Worm (Caenorhabditis elegans) whole organism, mixed stage, embryonic: Measurements from ENCODE around the gene C26E1.2.

ENCODE experiments used
- M03D4.4 ChIP-seq: sonication (generic microtip); optimal IDR thresholded peaks from 2 replicates; lab custom pipeline; 2017; ENCODE audit warnings: mild to moderate bottlenecking, missing genetic modification characterization, missing compliant biosample characterization
- bed-3 ChIP-seq: fragments of 200-800 bp; sonication (Bioruptor generic); optimal IDR thresholded peaks from 3 replicates; lab custom pipeline; 2018; ENCODE audit warnings: mild to moderate bottlenecking, missing genetic modification characterization, moderate library complexity, missing compliant biosample characterization
- blmp-1 ChIP-seq: fragments of 150-350 bp; optimal IDR thresholded peaks from 2 replicates; lab custom pipeline; 2014; ENCODE audit warnings: missing biosample characterization, missing genetic modification characterization
- ceh-39 ChIP-seq: fragments of 150-350 bp; optimal IDR thresholded peaks from 2 replicates; lab custom pipeline; 2014; ENCODE audit warnings: missing biosample characterization, missing genetic modification characterization
- ceh-43 ChIP-seq: fragments of 200-800 bp; sonication (Bioruptor generic); optimal IDR thresholded peaks from 2 replicates; lab custom pipeline; 2018; ENCODE audit warnings: mild to moderate bottlenecking, missing genetic modification characterization, moderate library complexity, missing compliant biosample characterization
- ceh-83 ChIP-seq: fragments of 200-800 bp; sonication (Bioruptor generic); optimal IDR thresholded peaks from 2 replicates; lab custom pipeline; 2018; ENCODE audit warnings: mild to moderate bottlenecking, missing genetic modification characterization, missing compliant biosample characterization
- ces-1 ChIP-seq: fragments of 150-350 bp; optimal IDR thresholded peaks from 2 replicates; lab custom pipeline; 2014; ENCODE audit warnings: missing biosample characterization, missing genetic modification reagents, missing genetic modification characterization
- cnd-1 ChIP-seq: fragments of 200-800 bp; sonication (Bioruptor generic); optimal IDR thresholded peaks from 2 replicates; lab custom pipeline; 2018; ENCODE audit warnings: mild to moderate bottlenecking, missing genetic modification characterization, missing compliant biosample characterization
- elt-1 ChIP-seq: sonication (generic microtip); optimal IDR thresholded peaks from 2 replicates; lab custom pipeline; 2017; ENCODE audit warnings: missing genetic modification characterization, mild to moderate bottlenecking, missing compliant biosample characterization, antibody characterized with exemption, moderate library complexity, borderline replicate concordance; ENCODE audit not compliant: insufficient read depth
- flh-1 ChIP-seq: fragments of 200-800 bp; sonication (Bioruptor generic); optimal IDR thresholded peaks from 2 replicates; lab custom pipeline; 2018; ENCODE audit warnings: mild to moderate bottlenecking, missing genetic modification characterization, moderate library complexity, missing compliant biosample characterization
- ham-2 ChIP-seq: fragments of 200-800 bp; sonication (Bioruptor generic); optimal IDR thresholded peaks from 2 replicates; lab custom pipeline; 2018; ENCODE audit warnings: mild to moderate bottlenecking, missing genetic modification characterization, missing compliant biosample characterization
- hlh-1 ChIP-seq: fragments of 150-350 bp; optimal IDR thresholded peaks from 2 replicates; lab custom pipeline; 2014; ENCODE audit warnings: missing biosample characterization, missing genetic modification reagents, missing genetic modification characterization
- lsy-2 ChIP-seq: fragments of 150-350 bp; optimal IDR thresholded peaks from 2 replicates; lab custom pipeline; 2014; ENCODE audit warnings: missing biosample characterization, missing genetic modification characterization
- mab-5 ChIP-seq: fragments of 150-350 bp; optimal IDR thresholded peaks from 2 replicates; lab custom pipeline; 2014; ENCODE audit warnings: missing biosample characterization, missing genetic modification characterization
- mep-1 ChIP-seq: fragments of 150-350 bp; optimal IDR thresholded peaks from 2 replicates; lab custom pipeline; 2017; ENCODE audit warnings: missing biosample characterization, missing genetic modification reagents, missing genetic modification characterization, inconsistent platforms
- mls-2 ChIP-seq: sonication (generic microtip); optimal IDR thresholded peaks from 2 replicates; lab custom pipeline; 2016; ENCODE audit warnings: mild to moderate bottlenecking, missing genetic modification characterization, moderate library complexity, missing compliant biosample characterization
- nhr-12 ChIP-seq: fragments of 150-350 bp; optimal IDR thresholded peaks from 2 replicates; lab custom pipeline; 2014; ENCODE audit warnings: missing biosample characterization, missing genetic modification characterization
- nhr-2 ChIP-seq: fragments of 150-350 bp; optimal IDR thresholded peaks from 2 replicates; lab custom pipeline; 2014; ENCODE audit warnings: missing biosample characterization, missing genetic modification characterization
- nhr-237 ChIP-seq: fragments of 150-350 bp; optimal IDR thresholded peaks from 2 replicates; lab custom pipeline; 2014; ENCODE audit warnings: missing biosample characterization, missing genetic modification characterization
- nhr-28 ChIP-seq: fragments of 150-350 bp; optimal IDR thresholded peaks from 2 replicates; lab custom pipeline; 2014; ENCODE audit warnings: missing biosample characterization, missing genetic modification characterization
- nhr-76 ChIP-seq: sonication (generic microtip); optimal IDR thresholded peaks from 2 replicates; lab custom pipeline; 2017; ENCODE audit warnings: missing biosample characterization, missing genetic modification characterization
- pha-4 ChIP-seq: fragments of 150-350 bp; optimal IDR thresholded peaks from 2 replicates; lab custom pipeline; 2018; ENCODE audit warnings: missing biosample characterization, missing genetic modification reagents, missing genetic modification characterization
- sem-2 ChIP-seq: fragments of 200-800 bp; sonication (Bioruptor generic); optimal IDR thresholded peaks from 2 replicates; lab custom pipeline; 2018; ENCODE audit warnings: mild to moderate bottlenecking, missing genetic modification characterization, missing compliant biosample characterization
- sptf-1 ChIP-seq: sonication (generic microtip); optimal IDR thresholded peaks from 2 replicates; lab custom pipeline; 2017; ENCODE audit warnings: mild to moderate bottlenecking, missing genetic modification characterization, moderate library complexity, missing compliant biosample characterization
- unc-120 ChIP-seq: sonication (generic microtip); optimal IDR thresholded peaks from 2 replicates; lab custom pipeline; 2017; ENCODE audit warnings: missing genetic modification characterization, missing compliant biosample characterization; ENCODE audit not compliant: poor library complexity, severe bottlenecking
- unc-62 ChIP-seq: fragments of 150-350 bp; optimal IDR thresholded peaks from 2 replicates; lab custom pipeline; 2014; ENCODE audit warnings: missing biosample characterization, missing genetic modification reagents, missing genetic modification characterization
- zip-8 ChIP-seq: fragments of 150-350 bp; optimal IDR thresholded peaks from 2 replicates; lab custom pipeline; 2014; ENCODE audit warnings: missing biosample characterization, missing genetic modification characterization
- ztf-11 ChIP-seq: fragments of 150-350 bp; optimal IDR thresholded peaks from 2 replicates; lab custom pipeline; 2014; ENCODE audit warnings: missing biosample characterization, missing genetic modification characterization

C26E1.2 gene

ce11 chrV:13265628-13266027, 39.3 kb upstream of the C26E1.2 start:
- TF ChIP-seq unc-62 (GFP tag; lab: Kevin White, UChicago), result no peak
- TF ChIP-seq cnd-1, result no peak
- TF ChIP-seq mls-2 (tag; lab: Kevin White, UChicago), result no peak
- no peak for TF ChIP-seq sptf-1 (tag; lab: Kevin White, UChicago)
- no peak for TF ChIP-seq bed-3 (GFP tag; lab: Kevin White, UChicago)
- TF ChIP-seq ceh-39 (tag; lab: Kevin White, UChicago), result no peak
- no peak for TF ChIP-seq unc-120 (tag; lab: Kevin White, UChicago)
- no peak for TF ChIP-seq mep-1 (tag; lab: Kevin White, UChicago)
- no peak for TF ChIP-seq hlh-1

ce11 chrV:13266630-13267029, 38.3 kb upstream of the C26E1.2 start:
- no peak for TF ChIP-seq pha-4 (tag; lab: Kevin White, UChicago)
- TF ChIP-seq zip-8, result no peak
- TF ChIP-seq M03D4.4 (tag; lab: Kevin White, UChicago), result no peak
- TF ChIP-seq flh-1 (GFP tag; lab: Kevin White, UChicago), result no peak
- TF ChIP-seq mep-1 (tag; lab: Kevin White, UChicago), result no peak
- TF ChIP-seq nhr-76 (tag; lab: Kevin White, UChicago), result no peak
- no peak for TF ChIP-seq nhr-237 (tag; lab: Kevin White, UChicago)
- TF ChIP-seq ces-1, result no peak
- TF ChIP-seq hlh-1, result no peak
- no peak for TF ChIP-seq ztf-11 (tag; lab: Kevin White, UChicago)
- no peak for TF ChIP-seq sem-2 (GFP tag; lab: Kevin White, UChicago)

DNA sequence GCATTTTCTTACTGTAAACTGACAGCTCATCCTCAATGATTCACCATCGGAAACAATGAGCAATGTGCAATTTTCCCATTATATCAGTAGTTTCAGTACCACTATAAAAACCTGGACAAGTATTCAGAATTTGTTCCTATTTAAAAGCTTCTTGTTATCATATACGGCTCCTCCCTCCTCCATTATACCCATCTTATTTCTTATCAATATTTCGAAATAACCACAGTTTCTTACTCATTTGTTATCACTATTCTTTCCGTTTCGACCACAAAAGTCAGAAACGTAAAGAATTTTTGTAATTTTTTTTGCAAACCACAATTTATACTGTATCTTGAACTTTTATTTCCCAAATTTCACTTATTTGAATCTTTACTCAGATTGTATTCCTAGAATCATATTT, 36.9 kb upstream of the C26E1.2 start:
- TF ChIP-seq M03D4.4 (tag; lab: Kevin White, UChicago) (no peak), zip-8 (no peak), nhr-237 (tag; lab: Kevin White, UChicago) (no peak), mls-2 (tag; lab: Kevin White, UChicago) (no peak), nhr-76 (tag; lab: Kevin White, UChicago) (no peak), nhr-28 (tag; lab: Kevin White, UChicago) (no peak), elt-1 (tag; lab: Kevin White, UChicago) (no peak)

ce11 chrV:13269228-13269630, 35.7 kb upstream of the C26E1.2 start:
- TF ChIP-seq ces-1 (no peak), nhr-28 (tag; lab: Kevin White, UChicago) (no peak), ham-2 (GFP tag; lab: Kevin White, UChicago) (no peak), sem-2 (GFP tag; lab: Kevin White, UChicago) (no peak)

ce11 chrV:13272275-13272674, 32.7 kb upstream of the C26E1.2 start:
- no peak for TF ChIP-seq blmp-1
- no peak for TF ChIP-seq ham-2 (GFP tag; lab: Kevin White, UChicago)
- no peak for TF ChIP-seq ceh-83 (GFP tag; lab: Kevin White, UChicago)
- no peak for TF ChIP-seq nhr-12 (tag; lab: Kevin White, UChicago)
- TF ChIP-seq nhr-28 (tag; lab: Kevin White, UChicago), result no peak
- no peak for TF ChIP-seq lsy-2 (tag; lab: Kevin White, UChicago)
- no peak for TF ChIP-seq elt-1 (tag; lab: Kevin White, UChicago)
- TF ChIP-seq ztf-11 (tag; lab: Kevin White, UChicago), result no peak
- no peak for TF ChIP-seq cnd-1
- no peak for TF ChIP-seq pha-4 (tag; lab: Kevin White, UChicago)
- no peak for TF ChIP-seq hlh-1
- TF ChIP-seq nhr-76 (tag; lab: Kevin White, UChicago), result no peak
- TF ChIP-seq ceh-43 (GFP tag; lab: Kevin White, UChicago), result no peak
- TF ChIP-seq nhr-237 (tag; lab: Kevin White, UChicago), result no peak
- no peak for TF ChIP-seq mep-1 (tag; lab: Kevin White, UChicago)
- TF ChIP-seq ceh-39 (tag; lab: Kevin White, UChicago), result no peak
- TF ChIP-seq mls-2 (tag; lab: Kevin White, UChicago), result no peak

DNA sequence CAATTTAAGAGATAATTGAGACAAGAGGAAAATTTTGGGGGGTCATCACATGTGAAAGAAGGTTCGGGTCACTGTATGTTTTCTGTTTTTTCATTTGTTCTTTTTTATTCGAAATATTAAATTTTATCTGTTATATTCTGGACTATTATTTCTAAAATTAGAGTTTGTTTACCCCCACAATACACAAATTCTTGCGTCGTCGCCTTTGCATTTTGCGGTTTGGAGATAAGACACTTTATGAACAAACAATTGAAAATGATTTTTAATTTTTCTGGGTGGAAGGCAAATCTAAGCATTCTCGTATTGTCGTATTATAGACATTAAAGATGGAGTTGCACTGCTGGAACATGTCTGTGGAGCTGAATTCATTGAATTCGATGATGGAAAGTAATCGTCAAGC, 31.6 kb upstream of the C26E1.2 start:
- TF ChIP-seq mab-5 (tag; lab: Kevin White, UChicago) (no peak), ztf-11 (tag; lab: Kevin White, UChicago) (no peak), nhr-28 (tag; lab: Kevin White, UChicago) (no peak), nhr-2 (tag; lab: Kevin White, UChicago) (no peak), nhr-237 (tag; lab: Kevin White, UChicago) (no peak), bed-3 (GFP tag; lab: Kevin White, UChicago) (no peak)
- TF ChIP-seq, all 35 proteins: peak for 0
